Worm (Caenorhabditis elegans): ENCODE results near the gene twk-42.

The twk-42 gene

ce11 chrV:17749181-17749580 lies 16.8 kb upstream of the twk-42 start, which contains the start of gene R12G8.1:
TSS of gene R12G8.1 (minus strand) at chrV:17749243.
- TF ChIP-seq ref-1 (GFP tag; conservative IDR thresholded peaks at IDR 0.05) = no peak
- TF ChIP-seq med-1 (GFP tag; optimal IDR thresholded peaks at IDR 0.05; ENCODE audit: insufficient read depth) = no peak

ce11 chrV:17746959-17747358 lies 14.5 kb upstream of the twk-42 start, which contains the start of gene twk-36:
TSS of gene twk-36 (minus strand) at chrV:17747059.
- TF ChIP-seq flt-1 (GFP tag; IDR thresholded peaks at IDR 0.05) (no peak), med-1 (GFP tag; optimal IDR thresholded peaks at IDR 0.05; ENCODE audit: insufficient read depth) (no peak), tab-1 (GFP tag; IDR thresholded peaks at IDR 0.05) (no peak), ztf-23 (GFP tag; IDR thresholded peaks at IDR 0.05) (no peak), T22C8.4 (GFP tag; IDR thresholded peaks at IDR 0.05) (no peak), klf-2 (GFP tag; conservative IDR thresholded peaks at IDR 0.05) (no peak), ztf-29 (GFP tag; IDR thresholded peaks at IDR 0.05) (no peak), cog-1 (tag; optimal IDR thresholded peaks at IDR 0.05) (no peak), ref-1 (GFP tag; conservative IDR thresholded peaks at IDR 0.05) (no peak)

ce11 chrV:17743802-17744201 lies 11.4 kb upstream of the twk-42 start:
- TF ChIP-seq ztf-29 (GFP tag; IDR thresholded peaks at IDR 0.05) (no peak), med-1 (GFP tag; optimal IDR thresholded peaks at IDR 0.05; ENCODE audit: insufficient read depth) (no peak), ref-1 (GFP tag; conservative IDR thresholded peaks at IDR 0.05) (no peak), flt-1 (GFP tag; IDR thresholded peaks at IDR 0.05) (no peak), klf-2 (GFP tag; conservative IDR thresholded peaks at IDR 0.05) (no peak), cog-1 (tag; optimal IDR thresholded peaks at IDR 0.05) (no peak), tab-1 (GFP tag; IDR thresholded peaks at IDR 0.05) (no peak), T22C8.4 (GFP tag; IDR thresholded peaks at IDR 0.05) (no peak), ztf-23 (GFP tag; IDR thresholded peaks at IDR 0.05) (no peak)

ce11 chrV:17739801-17740200 lies 7.4 kb upstream of the twk-42 start, which contains the start of gene cutl-4:
TSS of gene cutl-4 (minus strand) at chrV:17739901.
- TF ChIP-seq flt-1 (GFP tag; IDR thresholded peaks at IDR 0.05) = no peak
- no peak for TF ChIP-seq klf-2 (GFP tag; conservative IDR thresholded peaks at IDR 0.05)
- no peak for TF ChIP-seq tab-1 (GFP tag; IDR thresholded peaks at IDR 0.05)
- no peak for TF ChIP-seq ztf-23 (GFP tag; IDR thresholded peaks at IDR 0.05)
- no peak for TF ChIP-seq med-1 (GFP tag; optimal IDR thresholded peaks at IDR 0.05; ENCODE audit: insufficient read depth)
- TF ChIP-seq ref-1 (GFP tag; conservative IDR thresholded peaks at IDR 0.05) = no peak

ce11 chrV:17728757-17729156 lies 3.7 kb downstream of the twk-42 start:
- no peak for TF ChIP-seq tab-1 (GFP tag; IDR thresholded peaks at IDR 0.05)

ce11 chrV:17728336-17728735 lies 4.1 kb downstream of the twk-42 start:
- TF ChIP-seq T22C8.4 (GFP tag; IDR thresholded peaks at IDR 0.05) (no peak), ref-1 (GFP tag; conservative IDR thresholded peaks at IDR 0.05) (no peak), tab-1 (GFP tag; IDR thresholded peaks at IDR 0.05) (no peak)

ce11 chrV:17724704-17725103 lies 7.7 kb downstream of the twk-42 start, which contains the start of gene fat-5:
TSS of gene fat-5 (plus strand) at chrV:17725004.
- TF ChIP-seq T22C8.4 (GFP tag; IDR thresholded peaks at IDR 0.05) (no peak), cog-1 (tag; optimal IDR thresholded peaks at IDR 0.05) (no peak), flt-1 (GFP tag; IDR thresholded peaks at IDR 0.05) (no peak), klf-2 (GFP tag; conservative IDR thresholded peaks at IDR 0.05) (no peak), ztf-29 (GFP tag; IDR thresholded peaks at IDR 0.05) (no peak), med-1 (GFP tag; optimal IDR thresholded peaks at IDR 0.05; ENCODE audit: insufficient read depth) (no peak), ztf-23 (GFP tag; IDR thresholded peaks at IDR 0.05) (no peak), ref-1 (GFP tag; conservative IDR thresholded peaks at IDR 0.05) (no peak), tab-1 (GFP tag; IDR thresholded peaks at IDR 0.05) (no peak)

- TF ChIP-seq flt-1 (GFP tag; IDR thresholded peaks at IDR 0.05) (no peak), ztf-29 (GFP tag; IDR thresholded peaks at IDR 0.05) (no peak), med-1 (GFP tag; optimal IDR thresholded peaks at IDR 0.05; ENCODE audit: insufficient read depth) (no peak), tab-1 (GFP tag; IDR thresholded peaks at IDR 0.05) (no peak), cog-1 (tag; optimal IDR thresholded peaks at IDR 0.05) (no peak), ztf-23 (GFP tag; IDR thresholded peaks at IDR 0.05) (no peak), ref-1 (GFP tag; conservative IDR thresholded peaks at IDR 0.05) (no peak), klf-2 (GFP tag; conservative IDR thresholded peaks at IDR 0.05) (no peak)
Measured at ce11 chrV:17723142-17723781, 9.2 kb downstream of the twk-42 start.

ce11 chrV:17722553-17722952 lies 9.9 kb downstream of the twk-42 start:
- TF ChIP-seq ref-1 (GFP tag; conservative IDR thresholded peaks at IDR 0.05) = no peak
- TF ChIP-seq flt-1 (GFP tag; IDR thresholded peaks at IDR 0.05) = no peak
- TF ChIP-seq ztf-23 (GFP tag; IDR thresholded peaks at IDR 0.05) = no peak
- TF ChIP-seq klf-2 (GFP tag; conservative IDR thresholded peaks at IDR 0.05) = no peak
- TF ChIP-seq cog-1 (tag; optimal IDR thresholded peaks at IDR 0.05) = no peak
- no peak for TF ChIP-seq ztf-29 (GFP tag; IDR thresholded peaks at IDR 0.05)
- TF ChIP-seq med-1 (GFP tag; optimal IDR thresholded peaks at IDR 0.05; ENCODE audit: insufficient read depth) = no peak
- no peak for TF ChIP-seq T22C8.4 (GFP tag; IDR thresholded peaks at IDR 0.05)
- TF ChIP-seq tab-1 (GFP tag; IDR thresholded peaks at IDR 0.05) = no peak

- no peak for TF ChIP-seq ref-1 (GFP tag; conservative IDR thresholded peaks at IDR 0.05)
- no peak for TF ChIP-seq med-1 (GFP tag; optimal IDR thresholded peaks at IDR 0.05; ENCODE audit: insufficient read depth)
- no peak for TF ChIP-seq flt-1 (GFP tag; IDR thresholded peaks at IDR 0.05)
- no peak for TF ChIP-seq T22C8.4 (GFP tag; IDR thresholded peaks at IDR 0.05)
- TF ChIP-seq ztf-23 (GFP tag; IDR thresholded peaks at IDR 0.05) = no peak
- TF ChIP-seq cog-1 (tag; optimal IDR thresholded peaks at IDR 0.05) = no peak
- TF ChIP-seq tab-1 (GFP tag; IDR thresholded peaks at IDR 0.05) = no peak
- TF ChIP-seq klf-2 (GFP tag; conservative IDR thresholded peaks at IDR 0.05) = no peak
- TF ChIP-seq ztf-29 (GFP tag; IDR thresholded peaks at IDR 0.05) = no peak
Measured at ce11 chrV:17721709-17722108, 10.7 kb downstream of the twk-42 start.
